Worm (Caenorhabditis elegans): ENCODE data around the gene dpf-6.

ce11 chrIII:8009769-8010168 is 28.3 kb upstream of the dpf-6 start, which contains the start of gene cit-1.1:
- TF ChIP-seq nhr-11 (tag; optimal IDR thresholded peaks at IDR 0.05): no peak
- no peak for TF ChIP-seq dmd-4 (tag; optimal IDR thresholded peaks at IDR 0.05; ENCODE audit: borderline replicate concordance)
- no peak for TF ChIP-seq F13H6.1 (tag; optimal IDR thresholded peaks at IDR 0.05)
- TF ChIP-seq hlh-30 (tag; optimal IDR thresholded peaks at IDR 0.05; ENCODE audit: insufficient read depth): peak; percentile 22
- no peak for TF ChIP-seq tbx-2 (tag; optimal IDR thresholded peaks at IDR 0.05)
- TF ChIP-seq unc-55 (GFP tag; optimal IDR thresholded peaks at IDR 0.05): no peak
- no peak for TF ChIP-seq hlh-8 (tag; optimal IDR thresholded peaks at IDR 0.05)
- no peak for TF ChIP-seq pag-3 (tag; optimal IDR thresholded peaks at IDR 0.05; ENCODE audit: borderline replicate concordance)
- no peak for TF ChIP-seq unc-42 (tag; optimal IDR thresholded peaks at IDR 0.05)
- no peak for TF ChIP-seq fkh-10 (GFP tag; optimal IDR thresholded peaks at IDR 0.05)
- TF ChIP-seq pha-2 (tag; optimal IDR thresholded peaks at IDR 0.05): no peak
- no peak for TF ChIP-seq zip-5 (tag; optimal IDR thresholded peaks at IDR 0.05)
- no peak for TF ChIP-seq ama-1 (optimal IDR thresholded peaks at IDR 0.05)

Measured in whole organism, late embryonic.